Worm (Caenorhabditis elegans): ENCODE results near the gene grl-3.

DNA sequence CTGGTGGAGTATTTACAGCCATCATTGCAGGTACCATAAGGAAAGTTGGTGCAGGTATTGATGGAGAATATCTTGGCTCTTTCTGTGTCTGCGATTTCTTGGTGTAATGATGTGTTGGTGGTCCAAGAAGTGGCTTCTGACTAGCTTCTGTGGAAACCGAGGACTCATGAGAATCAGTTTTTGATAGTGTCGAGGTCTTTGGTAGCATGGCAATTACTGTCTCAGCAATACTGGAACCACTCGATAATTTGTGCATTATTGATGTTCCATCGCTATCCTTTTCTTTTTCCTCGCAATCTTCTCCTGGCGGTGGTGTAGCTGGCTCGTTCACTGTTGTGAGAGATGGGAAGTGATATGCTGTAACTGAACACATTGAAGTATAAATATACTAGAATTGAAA, 47.7 kb upstream of the grl-3 start:
- TF ChIP-seq flt-1 (GFP tag; IDR thresholded peaks at IDR 0.05) = no peak
- TF ChIP-seq ama-1 (optimal IDR thresholded peaks at IDR 0.05) = no peak
- no peak for TF ChIP-seq hnd-1 (tag; optimal IDR thresholded peaks at IDR 0.05)
- no peak for TF ChIP-seq tbx-37 (GFP tag; conservative IDR thresholded peaks at IDR 0.05)
- no peak for TF ChIP-seq pes-1 (GFP tag; IDR thresholded peaks at IDR 0.05)
- no peak for TF ChIP-seq tbx-11 (GFP tag; IDR thresholded peaks at IDR 0.05)

All from whole organism, early embryonic.